Worm (Caenorhabditis elegans) whole organism, L4 larva: ENCODE data around the gene F21H7.3.

Source experiments
- F10B5.3 ChIP-seq: sonication (generic microtip); optimal IDR thresholded peaks from 2 replicates; lab custom pipeline; 2016; ENCODE audit warnings: mild to moderate bottlenecking, missing genetic modification characterization, missing compliant biosample characterization
- F37D6.2 ChIP-seq: sonication (generic microtip); optimal IDR thresholded peaks from 2 replicates; lab custom pipeline; 2016; ENCODE audit warnings: mild to moderate bottlenecking, missing genetic modification characterization, missing compliant biosample characterization
- F44E2.7 ChIP-seq: fragments of 200-800 bp; sonication (Bioruptor generic); IDR thresholded peaks from 2 replicates; pipeline ENCODE4 v2.1.2; 2022; ENCODE audit warnings: missing genetic modification characterization, missing compliant biosample characterization
- F49E8.2 ChIP-seq: sonication (generic microtip); optimal IDR thresholded peaks from 2 replicates; lab custom pipeline; 2016; ENCODE audit warnings: missing compliant biosample characterization, mild to moderate bottlenecking, missing genetic modification characterization, borderline replicate concordance
- T26A8.4 ChIP-seq: fragments of 200-800 bp; sonication (Bioruptor generic); IDR thresholded peaks from 2 replicates; pipeline ENCODE4 v1.3.6; 2022; ENCODE audit warnings: missing genetic modification characterization, missing compliant biosample characterization
- Y5F2A.4 ChIP-seq: fragments of 200-800 bp; sonication (Bioruptor generic); optimal IDR thresholded peaks from 2 replicates; lab custom pipeline; 2018; ENCODE audit warnings: mild to moderate bottlenecking, missing genetic modification characterization, missing compliant biosample characterization
- Y75B8A.6 ChIP-seq: fragments of 200-800 bp; sonication (Bioruptor generic); IDR thresholded peaks from 2 replicates; pipeline ENCODE4 v1.3.6; 2022; ENCODE audit warnings: missing genetic modification reagents, missing genetic modification characterization, missing compliant biosample characterization
- ZK546.5 ChIP-seq, 2 experiments: sonication (generic microtip); optimal IDR thresholded peaks; 2 replicates each; lab custom pipeline; 2017; ENCODE audit warnings: missing biosample characterization in 2 of 2, missing genetic modification characterization in 2 of 2
- aly-2 ChIP-seq: sonication (generic microtip); optimal IDR thresholded peaks from 2 replicates; lab custom pipeline; 2018; ENCODE audit warnings: missing biosample characterization, missing genetic modification characterization
- ama-1 ChIP-seq: fragments of 150-350 bp; optimal IDR thresholded peaks from 2 replicates; lab custom pipeline; 2014; ENCODE audit warnings: inconsistent platforms, mixed read lengths
- arid-1 ChIP-seq: fragments of 200-800 bp; sonication (Bioruptor generic); conservative IDR thresholded peaks from 2 replicates; pipeline ENCODE4 v1.3.6; 2022; ENCODE audit warnings: missing genetic modification reagents, missing genetic modification characterization, missing compliant biosample characterization
- attf-4 ChIP-seq: sonication (generic microtip); optimal IDR thresholded peaks from 3 replicates; lab custom pipeline; 2017; ENCODE audit warnings: missing biosample characterization, missing genetic modification characterization
- ceh-44 ChIP-seq: fragments of 200-800 bp; sonication (Bioruptor generic); IDR thresholded peaks from 2 replicates; pipeline ENCODE4 v1.3.6; 2022; ENCODE audit warnings: missing genetic modification reagents, missing genetic modification characterization, missing compliant biosample characterization
- ceh-62 ChIP-seq: sonication (generic microtip); optimal IDR thresholded peaks from 2 replicates; lab custom pipeline; 2017; ENCODE audit warnings: missing biosample characterization, missing genetic modification characterization
- ces-1 ChIP-seq: fragments of 150-350 bp; sonication (generic microtip); optimal IDR thresholded peaks from 4 replicates; lab custom pipeline; 2014; ENCODE audit warnings: missing biosample characterization, missing genetic modification reagents, missing genetic modification characterization
- cey-2 ChIP-seq: sonication (generic microtip); optimal IDR thresholded peaks from 3 replicates; lab custom pipeline; 2017; ENCODE audit warnings: missing genetic modification characterization, mild to moderate bottlenecking, missing compliant biosample characterization, antibody characterized with exemption, borderline replicate concordance; ENCODE audit not compliant: insufficient read depth
- ctbp-1 ChIP-seq: fragments of 200-800 bp; sonication (Bioruptor generic); IDR thresholded peaks from 2 replicates; pipeline ENCODE4 v1.3.6; 2022; ENCODE audit warnings: missing genetic modification reagents, missing genetic modification characterization, missing compliant biosample characterization
- daf-16 ChIP-seq, 3 experiments: sonication (generic microtip); optimal IDR thresholded peaks; 2 replicates each; lab custom pipeline; 2016 to 2017; ENCODE audit warnings: missing genetic modification characterization in 3 of 3, missing genetic modification reagents in 3 of 3, mild to moderate bottlenecking in 2 of 3, missing compliant biosample characterization in 2 of 3, missing biosample characterization in 1 of 3, moderate library complexity in 1 of 3
- dmd-6 ChIP-seq: fragments of 200-800 bp; sonication (Bioruptor generic); IDR thresholded peaks from 2 replicates; pipeline ENCODE4 v1.3.6; 2022; ENCODE audit warnings: missing genetic modification reagents, missing genetic modification characterization, missing compliant biosample characterization
- dmd-8 ChIP-seq: fragments of 200-800 bp; sonication (Bioruptor generic); IDR thresholded peaks from 2 replicates; pipeline ENCODE4 v1.3.6; 2022; ENCODE audit warnings: missing genetic modification characterization, missing compliant biosample characterization
- dve-1 ChIP-seq: sonication (generic microtip); optimal IDR thresholded peaks from 2 replicates; lab custom pipeline; 2017; ENCODE audit warnings: antibody characterized with exemption, mild to moderate bottlenecking, missing genetic modification characterization, missing compliant biosample characterization; ENCODE audit not compliant: insufficient read depth
- egl-27 ChIP-seq: sonication (generic microtip); optimal IDR thresholded peaks from 3 replicates; lab custom pipeline; 2017; ENCODE audit warnings: missing biosample characterization, missing genetic modification reagents, missing genetic modification characterization
- egl-43 ChIP-seq: fragments of 200-800 bp; sonication (Bioruptor generic); IDR thresholded peaks from 2 replicates; pipeline ENCODE4 v1.3.6; 2022; ENCODE audit warnings: missing genetic modification reagents, missing genetic modification characterization, missing compliant biosample characterization
- gei-8 ChIP-seq: fragments of 200-800 bp; sonication (Bioruptor generic); optimal IDR thresholded peaks from 2 replicates; lab custom pipeline; 2018; ENCODE audit warnings: mild to moderate bottlenecking, missing genetic modification characterization, missing compliant biosample characterization
- hif-1 ChIP-seq, 2 experiments: sonication (generic microtip); optimal IDR thresholded peaks; 2 replicates each; lab custom pipeline; 2016 to 2017; ENCODE audit warnings: missing compliant biosample characterization in 2 of 2, missing genetic modification characterization in 2 of 2, missing genetic modification reagents in 2 of 2, missing genotype in 2 of 2, mild to moderate bottlenecking in 1 of 2
- hlh-11 ChIP-seq: fragments of 200-800 bp; sonication (Bioruptor generic); optimal IDR thresholded peaks from 2 replicates; lab custom pipeline; 2018; ENCODE audit warnings: mild to moderate bottlenecking, missing genetic modification characterization, missing compliant biosample characterization
- hmg-1.1 ChIP-seq: fragments of 200-800 bp; sonication (Bioruptor generic); IDR thresholded peaks from 2 replicates; pipeline ENCODE4 v1.3.6; 2022; ENCODE audit warnings: missing genetic modification reagents, missing genetic modification characterization, missing compliant biosample characterization
- jun-1 ChIP-seq: fragments of 150-350 bp; optimal IDR thresholded peaks from 2 replicates; lab custom pipeline; 2014; ENCODE audit warnings: missing biosample characterization, missing genetic modification reagents, missing genetic modification characterization
- lim-7 ChIP-seq: fragments of 200-800 bp; sonication (Bioruptor generic); IDR thresholded peaks from 2 replicates; pipeline ENCODE4 v1.3.6; 2022; ENCODE audit warnings: missing genetic modification characterization, missing compliant biosample characterization
- lin-13 ChIP-seq: fragments of 150-350 bp; optimal IDR thresholded peaks from 2 replicates; lab custom pipeline; 2014; ENCODE audit warnings: missing biosample characterization, missing genetic modification reagents, missing genetic modification characterization
- lin-39 ChIP-seq: fragments of 150-350 bp; optimal IDR thresholded peaks from 2 replicates; lab custom pipeline; 2014; ENCODE audit warnings: missing biosample characterization, missing genetic modification reagents, missing genetic modification characterization
- madf-9 ChIP-seq: fragments of 200-800 bp; sonication (Bioruptor generic); conservative IDR thresholded peaks from 2 replicates; pipeline ENCODE4 v1.3.6; 2022; ENCODE audit warnings: missing genetic modification reagents, missing genetic modification characterization, missing compliant biosample characterization
- mdl-1 ChIP-seq, 2 experiments: fragments of 150-350 bp in 1 of 2; sonication (generic microtip) in 1 of 2; optimal IDR thresholded peaks; 2 replicates each; lab custom pipeline; 2014 to 2017; ENCODE audit warnings: missing biosample characterization in 2 of 2, missing genetic modification characterization in 2 of 2
- nhr-10 ChIP-seq: fragments of 150-350 bp; optimal IDR thresholded peaks from 2 replicates; lab custom pipeline; 2014; ENCODE audit warnings: missing biosample characterization, missing genetic modification characterization
- nhr-102 ChIP-seq: sonication (generic microtip); optimal IDR thresholded peaks from 2 replicates; lab custom pipeline; 2016; ENCODE audit warnings: mild to moderate bottlenecking, missing genetic modification characterization, moderate library complexity, missing compliant biosample characterization
- nhr-237 ChIP-seq: sonication (generic microtip); optimal IDR thresholded peaks from 2 replicates; lab custom pipeline; 2017; ENCODE audit warnings: missing biosample characterization, missing genetic modification characterization
- nhr-48 ChIP-seq: sonication (generic microtip); optimal IDR thresholded peaks from 2 replicates; lab custom pipeline; 2016; ENCODE audit warnings: mild to moderate bottlenecking, missing genetic modification characterization, missing compliant biosample characterization
- nhr-77 ChIP-seq: fragments of 150-350 bp; optimal IDR thresholded peaks from 2 replicates; lab custom pipeline; 2014; ENCODE audit warnings: missing biosample characterization, missing genetic modification characterization
- rbr-2 ChIP-seq: sonication (generic microtip); optimal IDR thresholded peaks from 2 replicates; lab custom pipeline; 2016; ENCODE audit warnings: missing genotype, missing genetic modification characterization, missing compliant biosample characterization
- saeg-2 ChIP-seq: fragments of 200-800 bp; sonication (Bioruptor generic); IDR thresholded peaks from 2 replicates; pipeline ENCODE4 v1.3.6; 2022; ENCODE audit warnings: missing genetic modification reagents, missing genetic modification characterization, missing compliant biosample characterization
- skn-1 ChIP-seq: fragments of 150-350 bp; optimal IDR thresholded peaks from 2 replicates; lab custom pipeline; 2014; ENCODE audit warnings: missing biosample characterization, missing genetic modification characterization
- snpc-1.2 ChIP-seq: fragments of 200-800 bp; sonication (Bioruptor generic); IDR thresholded peaks from 2 replicates; pipeline ENCODE4 v1.3.6; 2022; ENCODE audit warnings: missing genetic modification reagents, missing genetic modification characterization, missing compliant biosample characterization
- tag-97 ChIP-seq: fragments of 200-800 bp; sonication (Bioruptor generic); IDR thresholded peaks from 2 replicates; pipeline ENCODE4 v1.3.6; 2022; ENCODE audit warnings: missing genetic modification characterization, missing compliant biosample characterization
- tra-1 ChIP-seq: fragments of 200-800 bp; sonication (Bioruptor generic); IDR thresholded peaks from 2 replicates; pipeline ENCODE4 v1.3.6; 2022; ENCODE audit warnings: missing genetic modification reagents, missing genetic modification characterization, missing compliant biosample characterization
- unc-130 ChIP-seq: sonication (generic microtip); optimal IDR thresholded peaks from 2 replicates; lab custom pipeline; 2016; ENCODE audit warnings: missing genetic modification reagents, missing genetic modification characterization, missing compliant biosample characterization
- ztf-11 ChIP-seq: fragments of 150-350 bp; optimal IDR thresholded peaks from 2 replicates; lab custom pipeline; 2014; ENCODE audit warnings: missing biosample characterization, missing genetic modification characterization

F21H7.3 gene

DNA sequence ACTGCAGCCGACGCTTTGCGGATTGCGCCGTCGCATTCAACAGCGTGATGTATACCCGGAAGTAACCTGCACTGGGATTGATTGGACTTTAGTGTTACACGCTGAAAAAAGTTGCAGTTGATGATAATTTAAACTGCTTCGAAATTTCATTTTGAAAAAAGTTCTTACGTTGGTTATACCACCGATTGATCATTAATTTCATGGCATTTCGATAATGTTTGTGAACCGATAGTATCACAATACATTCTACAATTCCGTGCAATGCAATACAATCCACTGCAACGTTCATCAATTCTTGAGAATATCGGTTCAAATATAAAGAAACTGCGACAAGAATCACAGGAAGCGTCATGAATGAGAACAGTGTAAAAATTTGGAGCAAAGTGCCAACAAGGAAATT lies at the start of gene F21H7.3:
Gene F21H7.3, minus strand, starts transcription at position 101 of the 400 bp plus-strand sequence.
- TF ChIP-seq egl-27 (tag; lab: Kevin White, UChicago), result no peak
- no peak for TF ChIP-seq nhr-102 (tag; lab: Kevin White, UChicago)
- no peak for TF ChIP-seq tag-97 (GFP tag; lab: Robert Waterston, UW)
- no peak for TF ChIP-seq Y75B8A.6 (GFP tag; lab: Robert Waterston, UW)
- TF ChIP-seq hmg-1.1 (GFP tag; lab: Robert Waterston, UW), result no peak
- no peak for TF ChIP-seq F37D6.2
- no peak for TF ChIP-seq dve-1
- no peak for TF ChIP-seq rbr-2 (tag; lab: Kevin White, UChicago)
- no peak for TF ChIP-seq lin-13 (GFP tag; lab: Kevin White, UChicago)
- no peak for TF ChIP-seq hif-1 (tag; optimal IDR thresholded peaks at IDR 0.05; lab: Kevin White, UChicago)
- no peak for TF ChIP-seq ceh-44 (GFP tag; lab: Robert Waterston, UW)
- no peak for TF ChIP-seq jun-1 (tag; lab: Kevin White, UChicago)
- no peak for TF ChIP-seq skn-1 (tag; lab: Kevin White, UChicago)
- TF ChIP-seq madf-9 (GFP tag; lab: Robert Waterston, UW), result no peak
- no peak for TF ChIP-seq nhr-48 (tag; lab: Kevin White, UChicago)
- TF ChIP-seq cey-2 (tag; lab: Kevin White, UChicago), result no peak
- TF ChIP-seq nhr-77 (tag; lab: Kevin White, UChicago), result no peak
- TF ChIP-seq daf-16 (GFP tag; optimal IDR thresholded peaks at IDR 0.05; lab: Kevin White, UChicago), result no peak
- TF ChIP-seq daf-16 (tag; optimal IDR thresholded peaks at IDR 0.05; lab: Kevin White, UChicago), result no peak
- TF ChIP-seq tra-1 (GFP tag; lab: Robert Waterston, UW), result no peak
- no peak for TF ChIP-seq gei-8 (GFP tag; lab: Kevin White, UChicago)

DNA sequence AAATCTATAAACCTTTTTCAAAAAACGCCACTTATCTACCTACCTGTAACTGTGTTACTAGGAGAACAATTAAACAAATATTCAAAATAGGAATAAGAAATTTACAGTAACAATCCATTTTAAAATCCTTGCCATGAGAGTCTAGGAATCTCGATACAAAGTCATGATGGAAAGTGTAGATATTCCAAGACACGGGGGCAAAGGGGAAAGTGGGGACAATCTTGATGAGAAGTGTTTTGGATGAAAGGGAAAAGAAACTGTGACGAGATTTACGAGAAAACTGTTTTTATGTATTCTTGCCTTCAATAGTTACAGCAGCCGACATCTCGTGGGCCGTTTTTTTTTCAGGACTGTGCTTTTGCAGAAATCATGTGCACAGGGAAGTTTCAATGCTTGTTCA lies 47.1 kb upstream of the F21H7.3 start, which contains the start of gene F28G4.2:
Gene F28G4.2, minus strand, starts transcription at position 175 of the 400 bp plus-strand sequence.
- TF ChIP-seq dmd-8 (GFP tag; lab: Robert Waterston, UW) (no peak), F44E2.7 (GFP tag; lab: Robert Waterston, UW) (no peak), gei-8 (GFP tag; lab: Kevin White, UChicago) (no peak), madf-9 (GFP tag; lab: Robert Waterston, UW) (no peak), aly-2 (no peak), ces-1 (GFP tag; lab: Kevin White, UChicago) (no peak), nhr-77 (tag; lab: Kevin White, UChicago) (no peak), nhr-10 (tag; lab: Kevin White, UChicago) (no peak), unc-130 (GFP tag; lab: Kevin White, UChicago) (no peak), ceh-44 (GFP tag; lab: Robert Waterston, UW) (no peak), tag-97 (GFP tag; lab: Robert Waterston, UW) (no peak), F49E8.2 (tag; lab: Kevin White, UChicago) (no peak), snpc-1.2 (GFP tag; lab: Robert Waterston, UW) (no peak), lin-13 (GFP tag; lab: Kevin White, UChicago) (no peak), F10B5.3 (tag; lab: Kevin White, UChicago) (no peak), saeg-2 (GFP tag; lab: Robert Waterston, UW) (no peak)

DNA sequence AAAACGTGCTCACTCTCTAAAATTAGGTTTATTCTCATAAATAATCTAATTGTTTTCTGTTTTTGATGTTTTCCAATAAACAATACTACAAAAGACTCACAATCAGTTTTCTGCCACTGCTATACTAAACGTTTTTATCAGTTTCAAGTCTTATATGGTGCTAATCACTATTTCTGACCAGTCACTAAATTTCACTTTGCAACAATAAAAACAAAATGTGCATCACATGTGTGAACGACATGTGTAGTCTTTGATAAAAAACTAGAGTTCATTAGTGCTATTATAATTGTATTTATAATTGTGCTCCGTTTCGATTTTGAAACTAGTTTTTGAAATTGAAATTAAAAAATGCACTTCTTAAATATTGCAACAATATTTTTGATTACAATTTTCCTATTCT lies 42.9 kb upstream of the F21H7.3 start, which contains the start of gene cyp-37B1:
Gene cyp-37B1, plus strand, starts transcription at position 199 of the 400 bp plus-strand sequence.
- TF ChIP-seq tra-1 (GFP tag; lab: Robert Waterston, UW) (no peak), nhr-77 (tag; lab: Kevin White, UChicago) (peak; percentile 87), daf-16 (GFP tag; optimal IDR thresholded peaks at IDR 0.05; lab: Kevin White, UChicago) (no peak), daf-16 (tag; optimal IDR thresholded peaks at IDR 0.05; lab: Kevin White, UChicago) (peak; percentile 95), mdl-1 (tag; optimal IDR thresholded peaks at IDR 0.05; lab: Kevin White, UChicago) (no peak), ctbp-1 (GFP tag; lab: Robert Waterston, UW) (no peak), lim-7 (GFP tag; lab: Robert Waterston, UW) (no peak), dmd-6 (GFP tag; lab: Robert Waterston, UW) (peak; percentile 90), arid-1 (GFP tag; lab: Robert Waterston, UW) (no peak), nhr-237 (tag; lab: Kevin White, UChicago) (no peak), lin-39 (no peak), egl-43 (GFP tag; lab: Robert Waterston, UW) (no peak), dve-1 (peak; percentile 87), Y75B8A.6 (GFP tag; lab: Robert Waterston, UW) (no peak), ceh-62 (tag; lab: Kevin White, UChicago) (no peak), attf-4 (tag; lab: Kevin White, UChicago) (no peak), ZK546.5 (tag; optimal IDR thresholded peaks at IDR 0.05; lab: Kevin White, UChicago) (no peak), hlh-11 (tag; lab: Kevin White, UChicago) (peak; percentile 85), Y5F2A.4 (GFP tag; lab: Kevin White, UChicago) (no peak), ztf-11 (no peak), nhr-102 (tag; lab: Kevin White, UChicago) (peak; percentile 73), F44E2.7 (GFP tag; lab: Robert Waterston, UW) (no peak), ama-1 (lab: Kevin White, UChicago) (no peak), T26A8.4 (GFP tag; lab: Robert Waterston, UW) (no peak)
